Comparison of ENCODE assay signal across 2 fruit fly cellular contexts in the genomic region with DNA sequence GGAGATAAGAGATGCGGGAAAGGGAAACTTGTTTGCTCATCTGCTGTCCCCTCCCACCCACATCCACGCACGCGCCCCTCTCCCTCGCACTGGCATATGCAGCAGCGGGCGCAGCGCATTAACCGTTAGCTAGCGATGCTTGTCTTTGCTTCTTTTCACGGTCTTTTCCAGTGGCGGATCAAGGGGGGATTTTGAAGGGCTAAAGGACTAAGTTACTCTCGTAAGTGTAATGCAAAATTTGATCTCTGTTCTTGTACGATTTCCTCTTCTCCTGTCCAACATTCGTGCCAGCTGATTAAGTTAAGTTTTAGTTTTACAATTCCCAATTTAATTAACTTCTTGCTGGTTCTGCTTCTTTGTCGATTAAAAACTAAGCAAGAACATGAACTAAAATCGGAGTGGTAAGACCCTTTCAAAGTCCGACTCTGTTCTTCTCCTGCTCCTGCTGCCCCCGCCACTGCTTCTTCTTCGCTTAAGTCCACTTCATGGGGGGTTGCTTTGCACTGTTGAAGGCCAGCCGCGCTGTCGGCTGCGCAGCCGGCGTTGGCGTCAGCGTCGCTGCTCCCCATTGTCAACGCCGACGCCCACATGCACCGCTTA.
A peak's percentile ranks its signal among the peaks of the same experiment; 100 is the strongest.
TF ChIP-seq lines count a peak whose summit lies in the region.

No protein-coding gene starts in this region.

TF ChIP-seq in whole organism, embryonic, 481 proteins besides CTCF, POLR2A, EP300 and RAD21 (continued from another document and continues in another):
- TF ChIP-seq CG12071 (GFP tag; optimal IDR thresholded peaks at IDR 0.05; lab: Kevin White, UChicago) (peak; percentile 18), CG6813 (GFP tag; optimal IDR thresholded peaks at IDR 0.05; lab: Kevin White, UChicago) (peak; percentile 47), stwl (tag; optimal IDR thresholded peaks at IDR 0.05; lab: Kevin White, UChicago) (no peak), shn (GFP tag; optimal IDR thresholded peaks at IDR 0.05; lab: Kevin White, UChicago) (peak; percentile 17), sqz (GFP tag; optimal IDR thresholded peaks at IDR 0.05; lab: Kevin White, UChicago) (peak; percentile 3), cas (GFP tag; IDR thresholded peaks at IDR 0.05; lab: Robert Waterston, UW) (no peak), sob (GFP tag; IDR thresholded peaks at IDR 0.05; lab: Robert Waterston, UW) (no peak), CG10979 (tag; optimal IDR thresholded peaks at IDR 0.05; lab: Kevin White, UChicago) (peak; percentile 80), C15 (GFP tag; IDR thresholded peaks at IDR 0.05; lab: Robert Waterston, UW) (no peak), cg (GFP tag; optimal IDR thresholded peaks at IDR 0.05; lab: Kevin White, UChicago) (no peak), exex (tag; optimal IDR thresholded peaks at IDR 0.05; lab: Kevin White, UChicago) (no peak), rib (GFP tag; IDR thresholded peaks at IDR 0.05; lab: Robert Waterston, UW) (no peak), Hmr (GFP tag; optimal IDR thresholded peaks at IDR 0.05; lab: Kevin White, UChicago) (peak; percentile 53), twi (tag; optimal IDR thresholded peaks at IDR 0.05; lab: Kevin White, UChicago) (peak; percentile 25), Doc2 (GFP tag; IDR thresholded peaks at IDR 0.05; lab: Robert Waterston, UW) (no peak), da (GFP tag; optimal IDR thresholded peaks at IDR 0.05; lab: Kevin White, UChicago) (no peak), Lpt (GFP tag; optimal IDR thresholded peaks at IDR 0.05; lab: Kevin White, UChicago) (no peak), phol (tag; optimal IDR thresholded peaks at IDR 0.05; lab: Kevin White, UChicago) (peak; percentile 81), nom (GFP tag; optimal IDR thresholded peaks at IDR 0.05; lab: Kevin White, UChicago) (peak; percentile 81), az2 (GFP tag; optimal IDR thresholded peaks at IDR 0.05; lab: Kevin White, UChicago) (peak; percentile 50), D19A (tag; optimal IDR thresholded peaks at IDR 0.05; lab: Kevin White, UChicago) (peak; percentile 69), Hey (tag; optimal IDR thresholded peaks at IDR 0.05; lab: Kevin White, UChicago) (no peak), CG7963 (GFP tag; IDR thresholded peaks at IDR 0.05; lab: Robert Waterston, UW; ENCODE audit: partially characterized antibody) (no peak), CG7271 (tag; optimal IDR thresholded peaks at IDR 0.05; lab: Kevin White, UChicago) (no peak), HmgD (GFP tag; optimal IDR thresholded peaks at IDR 0.05; lab: Kevin White, UChicago) (no peak), CG7556 (GFP tag; optimal IDR thresholded peaks at IDR 0.05; lab: Kevin White, UChicago) (peak; percentile 77), nmo (GFP tag; optimal IDR thresholded peaks at IDR 0.05; lab: Kevin White, UChicago) (peak; percentile 85), lola (GFP tag; optimal IDR thresholded peaks at IDR 0.05; lab: Kevin White, UChicago) (peak in 1 of 3 experiments; percentile 76), CG4360 (GFP tag; IDR thresholded peaks at IDR 0.05; lab: Robert Waterston, UW) (no peak), CG9817 (tag; optimal IDR thresholded peaks at IDR 0.05; lab: Kevin White, UChicago) (no peak), CG1602 (GFP tag; optimal IDR thresholded peaks at IDR 0.05; lab: Kevin White, UChicago) (peak; percentile 40), E2f2 (GFP tag; IDR thresholded peaks at IDR 0.05; lab: Robert Waterston, UW) (no peak), CG11093 (GFP tag; IDR thresholded peaks at IDR 0.05; lab: Robert Waterston, UW) (peak; percentile 57; the same call in 2 of the 3 replicates), CG10654 (GFP tag; optimal IDR thresholded peaks at IDR 0.05; lab: Kevin White, UChicago) (peak; percentile 6), CG7987 (GFP tag; optimal IDR thresholded peaks at IDR 0.05; lab: Kevin White, UChicago) (no peak), cad (GFP tag; optimal IDR thresholded peaks at IDR 0.05; lab: Kevin White, UChicago) (no peak), CG12942 (GFP tag; optimal IDR thresholded peaks at IDR 0.05; lab: Kevin White, UChicago) (no peak), CG10543 (GFP tag; optimal IDR thresholded peaks at IDR 0.05; lab: Kevin White, UChicago) (peak; percentile 12), bbx (GFP tag; IDR thresholded peaks at IDR 0.05; lab: Robert Waterston, UW; ENCODE audit: partially characterized antibody) (0 out of 2 replicates have a peak, but pooled peaks have one; percentile 20), CG10274 (GFP tag; optimal IDR thresholded peaks at IDR 0.05; lab: Kevin White, UChicago) (no peak), CG31224 (GFP tag; IDR thresholded peaks at IDR 0.05; lab: Robert Waterston, UW) (0 out of 2 replicates have a peak, but pooled peaks have one; percentile 31), CG4707 (GFP tag; optimal IDR thresholded peaks at IDR 0.05; lab: Kevin White, UChicago) (no peak), peb (GFP tag; IDR thresholded peaks at IDR 0.05; lab: Robert Waterston, UW) (peak; percentile 28; the same call in 1 of the 2 replicates), Med (GFP tag; lab: Kevin White, UChicago) (peak; percentile 88), bcd (GFP tag; optimal IDR thresholded peaks at IDR 0.05; lab: Kevin White, UChicago) (peak; percentile 58), Ssrp (tag; optimal IDR thresholded peaks at IDR 0.05; lab: Kevin White, UChicago) (peak; percentile 68), mirr (GFP tag; optimal IDR thresholded peaks at IDR 0.05; lab: Kevin White, UChicago) (no peak), CG3163 (GFP tag; optimal IDR thresholded peaks at IDR 0.05; lab: Kevin White, UChicago) (peak; percentile 29), wdn (GFP tag; IDR thresholded peaks at IDR 0.05; lab: Robert Waterston, UW) (no peak), Drgx (GFP tag; IDR thresholded peaks at IDR 0.05; lab: Robert Waterston, UW) (peak; percentile 68), HLH54F (GFP tag; optimal IDR thresholded peaks at IDR 0.05; lab: Kevin White, UChicago) (peak; percentile 10), CG8944 (GFP tag; optimal IDR thresholded peaks at IDR 0.05; lab: Kevin White, UChicago) (peak; percentile 22), CG2116 (GFP tag; optimal IDR thresholded peaks at IDR 0.05; lab: Kevin White, UChicago) (no peak), Mes4 (GFP tag; optimal IDR thresholded peaks at IDR 0.05; lab: Kevin White, UChicago) (peak; percentile 27), bsh (GFP tag; optimal IDR thresholded peaks at IDR 0.05; lab: Kevin White, UChicago) (peak; percentile 60 to 71), Stat92E (GFP tag; optimal IDR thresholded peaks at IDR 0.05; lab: Kevin White, UChicago) (peak in 1 of 3 experiments; percentile 3), CG17186 (GFP tag; optimal IDR thresholded peaks at IDR 0.05; lab: Kevin White, UChicago) (peak; percentile 8), CG16863 (GFP tag; optimal IDR thresholded peaks at IDR 0.05; lab: Kevin White, UChicago) (peak; percentile 67), CG1529 (GFP tag; optimal IDR thresholded peaks at IDR 0.05; lab: Kevin White, UChicago) (peak; percentile 51), Sin3A (optimal IDR thresholded peaks at IDR 0.05; lab: Kevin White, UChicago) (no peak), zen (tag; optimal IDR thresholded peaks at IDR 0.05; lab: Kevin White, UChicago) (peak; percentile 33), HLHmδ (GFP tag; optimal IDR thresholded peaks at IDR 0.05; lab: Kevin White, UChicago) (peak; percentile 3), wek (GFP tag; optimal IDR thresholded peaks at IDR 0.05; lab: Kevin White, UChicago) (no peak)

TF ChIP-seq in whole organism, prepupa, 60 proteins besides CTCF, POLR2A, EP300 and RAD21 (continued from another document):
- TF ChIP-seq CG10631 (GFP tag; optimal IDR thresholded peaks at IDR 0.05; lab: Kevin White, UChicago) (peak; percentile 70), CG8319 (GFP tag; optimal IDR thresholded peaks at IDR 0.05; lab: Kevin White, UChicago) (peak; percentile 70), CG3919 (GFP tag; optimal IDR thresholded peaks at IDR 0.05; lab: Kevin White, UChicago) (peak; percentile 84), spab (GFP tag; optimal IDR thresholded peaks at IDR 0.05; lab: Kevin White, UChicago) (peak; percentile 85), CG8119 (GFP tag; IDR thresholded peaks at IDR 0.05; lab: Robert Waterston, UW) (peak; percentile 65; the same call in 2 of the 3 replicates), Sox15 (GFP tag; optimal IDR thresholded peaks at IDR 0.05; lab: Kevin White, UChicago) (peak; percentile 78), esn (GFP tag; optimal IDR thresholded peaks at IDR 0.05; lab: Kevin White, UChicago) (peak; percentile 54), Eip75B (GFP tag; optimal IDR thresholded peaks at IDR 0.05; lab: Kevin White, UChicago) (peak; percentile 87), ss (GFP tag; optimal IDR thresholded peaks at IDR 0.05; lab: Kevin White, UChicago) (peak; percentile 85 to 86), Hr38 (GFP tag; optimal IDR thresholded peaks at IDR 0.05; lab: Kevin White, UChicago) (no peak), Sox102F (GFP tag; optimal IDR thresholded peaks at IDR 0.05; lab: Kevin White, UChicago) (peak; percentile 56), Lpt (GFP tag; optimal IDR thresholded peaks at IDR 0.05; lab: Kevin White, UChicago) (peak; percentile 26), fd59A (GFP tag; optimal IDR thresholded peaks at IDR 0.05; lab: Kevin White, UChicago) (peak; percentile 76)
